Fruit fly (Drosophila melanogaster) whole organism, embryonic: ENCODE measurements around the gene Ltn1.

Experiments
- Ada2b ChIP-seq: fragments of 200-800 bp; sonication (Bioruptor generic); IDR thresholded peaks from 2 replicates; pipeline ENCODE4 v1.3.6; 2022; ENCODE audit warnings: missing biosample characterization, missing genetic modification characterization
- Bteb2 ChIP-seq: fragments of 200-800 bp; sonication (Bioruptor generic); optimal IDR thresholded peaks from 2 replicates; lab custom pipeline; 2016; ENCODE audit warnings: missing biosample characterization, missing genetic modification characterization
- CG10147 ChIP-seq: fragments of 200-800 bp; sonication (Bioruptor generic); optimal IDR thresholded peaks from 2 replicates; lab custom pipeline; 2019; ENCODE audit warnings: missing biosample characterization, mild to moderate bottlenecking, missing genetic modification characterization, moderate library complexity
- CG10267 ChIP-seq: fragments of 200-800 bp; sonication (Bioruptor generic); optimal IDR thresholded peaks from 2 replicates; lab custom pipeline; 2018; ENCODE audit warnings: missing biosample characterization, mild to moderate bottlenecking, missing genetic modification characterization, moderate library complexity
- CG10462 ChIP-seq: fragments of 200-800 bp; sonication (Bioruptor generic); optimal IDR thresholded peaks from 2 replicates; lab custom pipeline; 2016; ENCODE audit warnings: missing biosample characterization, missing genetic modification characterization
- CG10654 ChIP-seq: fragments of 200-800 bp; sonication (Bioruptor generic); optimal IDR thresholded peaks from 2 replicates; lab custom pipeline; 2016; ENCODE audit warnings: missing biosample characterization, missing genetic modification characterization
- CG10979 ChIP-seq: fragments of 200-800 bp; sonication (Bioruptor generic); optimal IDR thresholded peaks from 2 replicates; lab custom pipeline; 2018; ENCODE audit warnings: missing biosample characterization, mild to moderate bottlenecking, missing genetic modification characterization, moderate library complexity
- CG12299 ChIP-seq: fragments of 200-800 bp; sonication (Bioruptor generic); optimal IDR thresholded peaks from 2 replicates; lab custom pipeline; 2018; ENCODE audit warnings: missing biosample characterization, mild to moderate bottlenecking, missing genetic modification characterization
- CG1233 ChIP-seq: fragments of 200-800 bp; sonication (Bioruptor generic); optimal IDR thresholded peaks from 4 replicates; lab custom pipeline; 2018; ENCODE audit warnings: missing biosample characterization, mild to moderate bottlenecking, missing genetic modification characterization
- CG12391 ChIP-seq: fragments of 200-800 bp; sonication (Bioruptor generic); optimal IDR thresholded peaks from 3 replicates; lab custom pipeline; 2018; ENCODE audit warnings: missing biosample characterization, mild to moderate bottlenecking, missing genetic modification characterization, moderate library complexity
- CG15601 ChIP-seq: fragments of 200-800 bp; sonication (Bioruptor generic); optimal IDR thresholded peaks from 3 replicates; lab custom pipeline; 2019; ENCODE audit warnings: missing biosample characterization, mild to moderate bottlenecking, missing genetic modification characterization, moderate library complexity
- CG18599 ChIP-seq: fragments of 200-800 bp; sonication (Bioruptor generic); optimal IDR thresholded peaks from 3 replicates; lab custom pipeline; 2017; ENCODE audit warnings: missing biosample characterization, missing genetic modification characterization, mild to moderate bottlenecking, moderate library complexity, missing genetic modification reagents
- CG2875 ChIP-seq: fragments of 200-800 bp; sonication (Bioruptor generic); optimal IDR thresholded peaks from 2 replicates; lab custom pipeline; 2017; ENCODE audit warnings: missing biosample characterization, mild to moderate bottlenecking, missing genetic modification characterization, missing genetic modification reagents
- CG31365 ChIP-seq: fragments of 200-800 bp; sonication (Bioruptor generic); optimal IDR thresholded peaks from 2 replicates; lab custom pipeline; 2018; ENCODE audit warnings: missing biosample characterization, mild to moderate bottlenecking, missing genetic modification characterization
- CG31441 ChIP-seq: fragments of 200-800 bp; sonication (Bioruptor generic); IDR thresholded peaks from 2 replicates; pipeline ENCODE4 v1.3.6; 2022; ENCODE audit warnings: missing biosample characterization, missing genetic modification characterization
- CG3281 ChIP-seq: fragments of 200-800 bp; sonication (Bioruptor generic); optimal IDR thresholded peaks from 3 replicates; lab custom pipeline; 2017; ENCODE audit warnings: missing biosample characterization, mild to moderate bottlenecking, missing genetic modification characterization
- CG7556 ChIP-seq: fragments of 200-800 bp; sonication (Bioruptor generic); optimal IDR thresholded peaks from 2 replicates; lab custom pipeline; 2017; ENCODE audit warnings: missing biosample characterization, mild to moderate bottlenecking, missing genetic modification characterization
- CG8388 ChIP-seq: fragments of 200-800 bp; sonication (Bioruptor generic); optimal IDR thresholded peaks from 2 replicates; lab custom pipeline; 2019; ENCODE audit warnings: missing biosample characterization, mild to moderate bottlenecking, missing genetic modification characterization, moderate library complexity
- CTCF ChIP-seq: fragments of 200-800 bp; sonication (Bioruptor generic); optimal IDR thresholded peaks from 2 replicates; lab custom pipeline; 2017; ENCODE audit warnings: missing biosample characterization, mild to moderate bottlenecking, missing genetic modification characterization, moderate library complexity
- D ChIP-seq, 2 experiments: fragments of 200-800 bp in 1 of 2; fragments of >200 bp in 1 of 2; sonication (Bioruptor generic) in 1 of 2; optimal IDR thresholded peaks; 2 replicates in 1 of 2; 3 replicates in 1 of 2; lab custom pipeline; 2017; ENCODE audit warnings: mild to moderate bottlenecking in 1 of 2, missing biosample characterization in 1 of 2, missing genetic modification characterization in 1 of 2, missing genetic modification reagents in 1 of 2
- Dll ChIP-seq: fragments of 200-800 bp; sonication (Bioruptor generic); IDR thresholded peaks from 4 replicates; pipeline ENCODE4 v1.3.6; 2022; ENCODE audit warnings: missing biosample characterization, missing genetic modification characterization; ENCODE audit not compliant: partially characterized antibody
- Hmr ChIP-seq: fragments of 200-800 bp; sonication (Bioruptor generic); optimal IDR thresholded peaks from 3 replicates; lab custom pipeline; 2017; ENCODE audit warnings: mild to moderate bottlenecking, missing biosample characterization, missing genetic modification reagents, missing genetic modification characterization
- Lim3 ChIP-seq: fragments of 200-800 bp; sonication (Bioruptor generic); IDR thresholded peaks from 2 replicates; pipeline ENCODE4 v1.3.6; 2022; ENCODE audit warnings: missing biosample characterization, missing genetic modification characterization
- MBD-R2 ChIP-seq: fragments of 200-800 bp; sonication (Bioruptor generic); IDR thresholded peaks from 2 replicates; pipeline ENCODE4 v1.3.6; 2022; ENCODE audit warnings: missing biosample characterization, missing genetic modification characterization
- Pdp1 ChIP-seq, 2 experiments: fragments of 200-800 bp; sonication (Bioruptor generic); optimal IDR thresholded peaks; 3 replicates each; lab custom pipeline; 2016; ENCODE audit warnings: missing biosample characterization in 2 of 2, missing genetic modification characterization in 2 of 2, mild to moderate bottlenecking in 1 of 2, moderate library complexity in 1 of 2
- Ravus ChIP-seq: fragments of 200-800 bp; sonication (Bioruptor generic); IDR thresholded peaks from 2 replicates; pipeline ENCODE4 v1.3.6; 2022; ENCODE audit warnings: missing biosample characterization, missing genetic modification characterization
- Sry-β ChIP-seq: fragments of 200-800 bp; sonication (Bioruptor generic); optimal IDR thresholded peaks from 2 replicates; lab custom pipeline; 2018; ENCODE audit warnings: missing biosample characterization, mild to moderate bottlenecking, missing genetic modification characterization, moderate library complexity
- Tbp ChIP-seq: fragments of >200 bp; optimal IDR thresholded peaks from 2 replicates; lab custom pipeline; 2018; ENCODE audit warnings: missing biosample characterization, missing genetic modification characterization
- Xbp1 ChIP-seq: fragments of 200-800 bp; sonication (Bioruptor generic); optimal IDR thresholded peaks from 3 replicates; lab custom pipeline; 2016; ENCODE audit warnings: missing biosample characterization, mild to moderate bottlenecking, missing genetic modification characterization
- al ChIP-seq: fragments of 200-800 bp; sonication (Bioruptor generic); IDR thresholded peaks from 2 replicates; pipeline ENCODE4 v1.3.6; 2022; ENCODE audit warnings: missing biosample characterization, missing genetic modification characterization
- caup ChIP-seq: fragments of 200-800 bp; sonication (Bioruptor generic); optimal IDR thresholded peaks from 3 replicates; lab custom pipeline; 2017; ENCODE audit warnings: missing biosample characterization, mild to moderate bottlenecking, missing genetic modification characterization, moderate library complexity; ENCODE audit not compliant: severe bottlenecking
- corto ChIP-seq: fragments of 200-800 bp; sonication (Bioruptor generic); optimal IDR thresholded peaks from 2 replicates; lab custom pipeline; 2016; ENCODE audit warnings: missing biosample characterization, mild to moderate bottlenecking, missing genetic modification characterization, moderate library complexity
- danr ChIP-seq: fragments of 200-800 bp; sonication (Bioruptor generic); IDR thresholded peaks from 2 replicates; pipeline ENCODE4 v1.3.6; 2022; ENCODE audit warnings: missing biosample characterization, missing genetic modification characterization
- dmrt99B ChIP-seq: fragments of 200-800 bp; sonication (Bioruptor generic); optimal IDR thresholded peaks from 2 replicates; lab custom pipeline; 2018; ENCODE audit warnings: missing biosample characterization, mild to moderate bottlenecking, missing genetic modification characterization, moderate library complexity
- dysf ChIP-seq: fragments of 200-800 bp; sonication (Bioruptor generic); IDR thresholded peaks from 3 replicates; pipeline ENCODE4 v1.3.6; 2022; ENCODE audit warnings: missing biosample characterization, missing genetic modification characterization
- eve ChIP-seq, 2 experiments: fragments of >200 bp; optimal IDR thresholded peaks; 2 replicates each; lab custom pipeline; 2017; ENCODE audit warnings: missing biosample characterization in 2 of 2, missing genetic modification characterization in 2 of 2
- gem ChIP-seq: fragments of 200-800 bp; sonication (Bioruptor generic); optimal IDR thresholded peaks from 2 replicates; lab custom pipeline; 2019; ENCODE audit warnings: missing biosample characterization, mild to moderate bottlenecking, missing genetic modification characterization, moderate library complexity
- gt ChIP-seq: fragments of 200-800 bp; sonication (Bioruptor generic); IDR thresholded peaks from 2 replicates; pipeline ENCODE4 v1.3.6; 2022; ENCODE audit warnings: missing biosample characterization, missing genetic modification characterization
- inv ChIP-seq: fragments of 200-800 bp; sonication (Bioruptor generic); IDR thresholded peaks from 2 replicates; pipeline ENCODE4 v1.3.6; 2022; ENCODE audit warnings: missing biosample characterization, missing genetic modification characterization; ENCODE audit not compliant: partially characterized antibody
- jumu ChIP-seq: fragments of 200-800 bp; sonication (Bioruptor generic); optimal IDR thresholded peaks from 3 replicates; lab custom pipeline; 2016; ENCODE audit warnings: missing biosample characterization, missing genetic modification characterization
- kay ChIP-seq: fragments of 200-800 bp; sonication (Bioruptor generic); optimal IDR thresholded peaks from 2 replicates; lab custom pipeline; 2016; ENCODE audit warnings: missing biosample characterization, missing genetic modification characterization
- lola ChIP-seq, 3 experiments: fragments of >200 bp in 2 of 3; fragments of 200-800 bp in 1 of 3; sonication (Bioruptor generic) in 1 of 3; optimal IDR thresholded peaks; 2 replicates each; lab custom pipeline; 2017 to 2019; ENCODE audit warnings: missing biosample characterization in 3 of 3, missing genetic modification characterization in 3 of 3, mild to moderate bottlenecking in 1 of 3, moderate library complexity in 1 of 3
- pan ChIP-seq, 4 experiments: fragments of >200 bp in 3 of 4; fragments of 200-800 bp in 1 of 4; sonication (Bioruptor generic) in 1 of 4; optimal IDR thresholded peaks in 3 of 4; IDR thresholded peaks in 1 of 4; 2 replicates each; pipeline versions ENCODE4 v1.3.6 to Lab custom; 2017 to 2022; ENCODE audit warnings: missing biosample characterization in 2 of 4, missing genetic modification characterization in 2 of 4, mixed read lengths in 1 of 4
- phol ChIP-seq: fragments of 200-800 bp; sonication (Bioruptor generic); optimal IDR thresholded peaks from 3 replicates; lab custom pipeline; 2018; ENCODE audit warnings: missing biosample characterization, mild to moderate bottlenecking, missing genetic modification characterization, moderate library complexity
- pros ChIP-seq: fragments of 200-800 bp; sonication (Bioruptor generic); optimal IDR thresholded peaks from 3 replicates; lab custom pipeline; 2019; ENCODE audit warnings: missing biosample characterization, mild to moderate bottlenecking, missing genetic modification characterization, moderate library complexity
- ranshi ChIP-seq: fragments of 200-800 bp; sonication (Bioruptor generic); IDR thresholded peaks from 2 replicates; pipeline ENCODE4 v1.3.6; 2022; ENCODE audit warnings: missing biosample characterization, missing genetic modification characterization
- sima ChIP-seq: fragments of 200-800 bp; sonication (Bioruptor generic); optimal IDR thresholded peaks from 2 replicates; lab custom pipeline; 2016; ENCODE audit warnings: missing biosample characterization, missing genetic modification characterization
- slbo ChIP-seq: fragments of 200-800 bp; sonication (Bioruptor generic); IDR thresholded peaks from 2 replicates; pipeline ENCODE4 v1.3.6; 2022; ENCODE audit warnings: missing biosample characterization, missing genetic modification characterization
- tup ChIP-seq: fragments of 200-800 bp; sonication (Bioruptor generic); optimal IDR thresholded peaks from 2 replicates; lab custom pipeline; 2016; ENCODE audit warnings: missing biosample characterization, mild to moderate bottlenecking, missing genetic modification characterization, moderate library complexity

The Ltn1 gene

dm6 chr3L:19561745-19562144 lies 9.7 kb upstream of the Ltn1 start (continued):
- TF ChIP-seq dysf = no peak
- peak; percentile 53 for TF ChIP-seq Hmr (GFP tag; lab: Kevin White, UChicago)
- TF ChIP-seq phol (tag; lab: Kevin White, UChicago) = peak; percentile 19
- no peak for TF ChIP-seq CG10654 (GFP tag; lab: Kevin White, UChicago)
- no peak for TF ChIP-seq Pdp1 (GFP tag; optimal IDR thresholded peaks at IDR 0.05; lab: Kevin White, UChicago)
- TF ChIP-seq CG3281 (GFP tag; lab: Kevin White, UChicago) = peak; percentile 69
- no peak for TF ChIP-seq jumu (GFP tag; lab: Kevin White, UChicago)
- no peak for TF ChIP-seq danr
- no peak for TF ChIP-seq CG31365 (tag; lab: Kevin White, UChicago)
- TF ChIP-seq sima = no peak
- TF ChIP-seq Lim3 (GFP tag; lab: Robert Waterston, UW) = no peak
- no peak for TF ChIP-seq CG1233 (GFP tag; lab: Kevin White, UChicago)
- TF ChIP-seq lola (GFP tag; optimal IDR thresholded peaks at IDR 0.05; lab: Kevin White, UChicago) = no peak
- TF ChIP-seq CTCF (GFP tag; lab: Kevin White, UChicago) = no peak
- TF ChIP-seq Ada2b (GFP tag; lab: Robert Waterston, UW) = 0 out of 2 replicates have a peak, but pooled peaks have one; percentile 14
- no peak for TF ChIP-seq corto (GFP tag; lab: Kevin White, UChicago)
- TF ChIP-seq Tbp (GFP tag; lab: Kevin White, UChicago) = no peak
- no peak for TF ChIP-seq CG15601
- TF ChIP-seq eve (GFP tag; optimal IDR thresholded peaks at IDR 0.05; lab: Kevin White, UChicago) = no peak
- peak; percentile 39 for TF ChIP-seq CG7556 (GFP tag; lab: Kevin White, UChicago)
- no peak for TF ChIP-seq Sry-β (GFP tag; lab: Kevin White, UChicago)
- no peak for TF ChIP-seq Ravus (GFP tag; lab: Robert Waterston, UW)
- no peak for TF ChIP-seq Xbp1 (GFP tag; lab: Kevin White, UChicago)
- peak; percentile 23 for TF ChIP-seq slbo (GFP tag; lab: Robert Waterston, UW)
- TF ChIP-seq ranshi (GFP tag; lab: Robert Waterston, UW) = no peak
- no peak for TF ChIP-seq kay (GFP tag; lab: Kevin White, UChicago)
- TF ChIP-seq caup (GFP tag; lab: Kevin White, UChicago) = no peak
- peak; percentile 72 for TF ChIP-seq gem (tag; lab: Kevin White, UChicago)
- TF ChIP-seq CG10147 = peak; percentile 63
- peak; percentile 6 for TF ChIP-seq CG10979
- TF ChIP-seq al (GFP tag; lab: Robert Waterston, UW) = peak; percentile 45
- no peak for TF ChIP-seq CG12299 (tag; lab: Kevin White, UChicago)
- no peak for TF ChIP-seq MBD-R2 (GFP tag; lab: Robert Waterston, UW)
- TF ChIP-seq CG12391 (tag; lab: Kevin White, UChicago) = peak; percentile 22
- peak; percentile 0 for TF ChIP-seq CG10267 (tag; lab: Kevin White, UChicago)
- no peak for TF ChIP-seq pan (optimal IDR thresholded peaks at IDR 0.05; lab: Kevin White, UChicago)
- peak in 1 of 2 experiments; percentile 36 for TF ChIP-seq pan (GFP tag; optimal IDR thresholded peaks at IDR 0.05 in 1 of 2, IDR thresholded peaks at IDR 0.05 in 1 of 2)
- TF ChIP-seq CG10462 (GFP tag; lab: Kevin White, UChicago) = no peak
- TF ChIP-seq CG31441 (GFP tag; lab: Robert Waterston, UW) = peak; percentile 62
- TF ChIP-seq tup (GFP tag; lab: Kevin White, UChicago) = no peak
- peak; percentile 51 for TF ChIP-seq dmrt99B
- no peak for TF ChIP-seq D (optimal IDR thresholded peaks at IDR 0.05; lab: Kevin White, UChicago)
- TF ChIP-seq D (GFP tag; optimal IDR thresholded peaks at IDR 0.05; lab: Kevin White, UChicago) = no peak
- no peak for TF ChIP-seq CG8388
- no peak for TF ChIP-seq pros
- peak; percentile 21 for TF ChIP-seq Bteb2
- TF ChIP-seq gt (GFP tag; lab: Robert Waterston, UW) = no peak
- peak; percentile 57 for TF ChIP-seq CG18599 (GFP tag; lab: Kevin White, UChicago)
- TF ChIP-seq CG2875 = no peak
- no peak for TF ChIP-seq Dll (GFP tag; lab: Robert Waterston, UW)
- no peak for TF ChIP-seq inv (GFP tag; lab: Robert Waterston, UW)
